Fruit fly (Drosophila melanogaster): ENCODE data around the gene HDAC11.

Gene HDAC11

dm6 chr3R:24809576-24810279 is 46.3 kb downstream of the HDAC11 start:
- TF ChIP-seq OdsH (GFP tag; optimal IDR thresholded peaks at IDR 0.05) (peak; percentile 64), tai (GFP tag; optimal IDR thresholded peaks at IDR 0.05) (no peak), CG32264 (GFP tag; optimal IDR thresholded peaks at IDR 0.05) (peak; percentile 6), Dfd (GFP tag; optimal IDR thresholded peaks at IDR 0.05) (no peak), fru (GFP tag; optimal IDR thresholded peaks at IDR 0.05) (no peak), br (GFP tag; optimal IDR thresholded peaks at IDR 0.05) (peak; percentile 16), usp (GFP tag; optimal IDR thresholded peaks at IDR 0.05) (no peak), brk (GFP tag; optimal IDR thresholded peaks at IDR 0.05) (no peak), sv (GFP tag; optimal IDR thresholded peaks at IDR 0.05) (peak; percentile 35), h (GFP tag; optimal IDR thresholded peaks at IDR 0.05) (peak; percentile 72), HLH106 (tag; optimal IDR thresholded peaks at IDR 0.05) (no peak), Hr83 (GFP tag; optimal IDR thresholded peaks at IDR 0.05; ENCODE audit: poor library complexity, severe bottlenecking) (peak; percentile 89), GATAd (GFP tag; optimal IDR thresholded peaks at IDR 0.05) (no peak), Vsx2 (GFP tag; optimal IDR thresholded peaks at IDR 0.05; ENCODE audit: partially characterized antibody) (no peak), Hnf4 (GFP tag; optimal IDR thresholded peaks at IDR 0.05) (no peak), rgr (GFP tag; optimal IDR thresholded peaks at IDR 0.05) (peak; percentile 79), Mio (GFP tag; optimal IDR thresholded peaks at IDR 0.05) (no peak)

dm6 chr3R:24807321-24807720 is 48.7 kb downstream of the HDAC11 start, which contains the start of gene CG6980:
TSS of gene CG6980 (plus strand) at chr3R:24807621.
- TF ChIP-seq psq (GFP tag; optimal IDR thresholded peaks at IDR 0.05) (no peak), tai (GFP tag; optimal IDR thresholded peaks at IDR 0.05) (no peak)

- TF ChIP-seq HLH106 (tag; optimal IDR thresholded peaks at IDR 0.05), result no peak
- peak; percentile 72 for TF ChIP-seq Myc (optimal IDR thresholded peaks at IDR 0.05)
Measured at dm6 chr3R:24805048-24805447, 51.0 kb downstream of the HDAC11 start, which contains the start of gene polybromo. TSS of gene polybromo (minus strand) at chr3R:24805259.

Measured in whole organism, wandering third instar larva.